Fruit fly (Drosophila melanogaster): ENCODE results near the gene Duox.

The Duox gene

DNA sequence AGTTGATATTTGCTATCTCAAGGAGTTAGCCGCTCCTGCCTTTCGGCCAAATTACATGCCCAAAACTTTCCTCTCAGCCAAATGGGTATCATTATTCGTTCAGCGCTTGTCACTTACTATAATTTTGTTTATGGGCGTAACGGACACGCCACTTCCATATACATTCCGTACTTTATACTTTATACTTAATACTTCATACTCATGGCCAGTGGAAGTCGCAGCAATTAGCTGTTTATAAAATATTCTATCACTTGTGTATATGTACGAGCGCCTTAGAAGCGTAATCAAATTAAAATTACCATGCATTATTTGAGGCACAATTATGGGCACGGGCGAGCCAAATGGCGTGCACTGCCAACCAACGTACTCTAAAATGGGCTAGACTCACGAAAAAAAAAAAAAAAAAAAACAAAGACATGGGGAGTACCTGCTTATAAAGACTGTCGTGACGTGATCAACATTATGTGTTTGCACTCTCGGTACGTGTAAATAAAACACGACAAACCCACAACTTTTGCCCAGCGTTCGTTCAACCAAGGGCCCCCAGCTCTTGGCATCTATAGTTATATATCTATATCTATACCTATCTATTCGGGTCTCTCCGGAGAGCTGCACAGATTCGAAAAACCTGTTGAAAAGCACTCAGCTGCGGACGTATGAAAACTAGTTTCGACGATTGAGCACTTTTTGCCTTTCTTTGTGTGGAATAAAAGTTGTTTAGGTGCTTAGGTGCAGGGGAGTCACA is 31.3 kb upstream of the Duox start:
- TF ChIP-seq CG8478 (optimal IDR thresholded peaks at IDR 0.05) (no peak), CTCF (optimal IDR thresholded peaks at IDR 0.05) (no peak)

DNA sequence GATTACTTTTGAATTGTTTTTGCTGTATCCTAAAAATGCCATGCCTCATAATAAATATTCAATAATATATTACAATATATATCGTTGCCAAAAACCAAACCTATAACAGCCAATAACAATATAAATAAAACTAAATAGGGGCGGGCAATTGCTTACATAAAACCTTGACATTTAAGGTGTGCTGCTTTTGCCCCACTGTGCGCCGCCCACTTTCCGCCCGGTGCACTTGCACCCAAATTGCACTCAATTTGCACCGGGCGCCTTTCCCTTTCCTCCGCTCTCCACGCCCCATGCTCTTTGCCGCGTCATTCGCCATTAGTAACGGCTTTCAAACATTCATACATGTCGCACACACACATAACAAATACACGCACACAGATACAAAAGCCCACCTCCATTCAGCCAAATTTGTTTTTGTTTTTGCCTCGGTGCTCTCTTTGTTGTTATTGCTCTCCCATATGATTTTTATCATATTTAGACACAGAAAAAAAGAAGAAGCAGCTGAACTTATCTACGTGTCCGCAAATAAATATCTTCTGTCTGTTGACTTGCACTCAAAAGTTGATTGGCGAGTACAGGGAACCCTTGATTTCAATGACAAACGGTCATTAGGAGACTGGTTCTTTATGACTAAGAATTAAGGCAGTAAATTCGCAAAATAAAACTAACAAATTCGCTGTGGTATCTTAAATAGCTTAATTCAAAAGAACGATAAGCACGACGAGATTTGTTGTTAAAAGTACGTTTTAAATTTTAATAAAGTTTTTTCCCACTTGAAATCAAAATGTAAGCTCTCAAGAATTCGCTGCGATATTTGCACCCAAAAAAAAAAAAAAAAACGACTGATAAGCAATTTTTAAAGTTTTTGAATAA is 28.1 kb upstream of the Duox start:
- no peak for TF ChIP-seq CG8478 (optimal IDR thresholded peaks at IDR 0.05)
- no peak for TF ChIP-seq CTCF (optimal IDR thresholded peaks at IDR 0.05)

DNA sequence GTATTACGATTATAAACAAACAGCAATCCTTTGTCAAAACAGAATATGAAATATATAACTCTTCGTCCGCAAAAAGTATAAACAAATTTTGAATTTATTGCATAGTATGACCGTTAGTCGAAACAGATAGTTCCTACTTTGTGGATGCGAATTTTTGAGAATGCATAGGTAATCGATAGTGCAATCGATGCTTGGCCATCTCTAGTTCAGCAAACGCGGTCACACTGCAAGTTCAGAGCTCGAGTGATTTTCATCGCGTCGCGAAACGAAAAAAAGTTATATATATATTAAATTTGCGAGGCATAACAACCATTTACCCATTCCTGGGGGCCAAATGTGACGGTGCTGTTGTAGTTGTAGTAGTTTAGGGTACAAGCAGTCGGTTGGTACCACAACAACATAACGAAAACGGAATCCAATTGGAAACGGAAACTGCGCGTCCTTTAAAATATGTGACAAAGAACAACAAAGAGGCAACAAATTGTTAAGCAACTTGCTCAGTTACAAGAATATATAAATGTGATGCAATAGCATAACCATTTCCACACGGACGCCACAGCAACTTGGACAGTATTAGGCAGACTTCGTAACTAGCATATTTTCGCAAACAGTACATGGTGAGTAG is 27.0 kb upstream of the Duox start, which contains the start of gene CG2991:
TSS of gene CG2991 (plus strand) at position 205 of the 625 bp plus-strand sequence.
- TF ChIP-seq CTCF (optimal IDR thresholded peaks at IDR 0.05) (peak; percentile 7 to 57), CG8478 (optimal IDR thresholded peaks at IDR 0.05) (no peak)

DNA sequence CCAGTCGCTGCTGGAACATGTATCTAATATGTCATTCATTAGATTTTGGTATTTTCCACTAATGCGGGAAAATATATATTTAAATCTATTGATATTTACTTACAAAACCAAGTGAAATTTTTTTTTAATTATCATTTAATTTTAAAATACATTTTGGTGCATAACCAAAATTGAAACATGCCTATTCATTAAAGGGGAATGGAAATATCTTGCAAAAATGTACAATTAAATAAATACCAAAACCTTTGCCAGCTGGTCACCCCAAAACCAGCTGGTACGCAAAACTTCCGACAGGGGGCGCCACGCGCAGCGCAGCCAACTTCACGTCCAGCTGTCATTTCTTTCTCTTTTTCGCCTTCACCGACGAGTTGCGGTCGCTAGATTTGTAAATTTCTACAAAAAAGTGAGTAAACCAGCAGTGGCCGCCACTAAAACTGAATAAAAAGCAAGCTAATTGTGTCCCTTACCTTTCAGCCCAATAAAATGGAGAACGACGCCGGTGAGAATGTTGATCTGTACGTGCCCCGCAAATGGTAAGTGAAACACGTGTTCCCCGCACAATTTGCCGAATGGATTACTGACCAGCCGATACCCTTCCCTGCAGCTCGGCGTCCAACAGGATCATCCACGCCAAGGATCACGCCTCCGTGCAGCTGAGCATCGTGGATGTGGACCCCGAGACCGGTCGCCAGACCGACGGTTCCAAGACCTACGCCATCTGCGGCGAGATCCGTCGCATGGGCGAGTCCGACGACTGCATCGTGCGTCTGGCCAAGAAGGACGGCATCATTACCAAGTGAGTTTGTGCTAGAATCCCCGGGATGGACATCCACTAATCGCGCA is 25.9 kb upstream of the Duox start, which contains the start of the genes CG3104 and RpS21:
TSS of gene CG3104 (minus strand) at position 6 of the 843 bp plus-strand sequence.
TSS of gene RpS21 (plus strand) at position 298 of the 843 bp plus-strand sequence.
- TF ChIP-seq CTCF (optimal IDR thresholded peaks at IDR 0.05): peak; percentile 92 to 95
- no peak for TF ChIP-seq CG8478 (optimal IDR thresholded peaks at IDR 0.05)

DNA sequence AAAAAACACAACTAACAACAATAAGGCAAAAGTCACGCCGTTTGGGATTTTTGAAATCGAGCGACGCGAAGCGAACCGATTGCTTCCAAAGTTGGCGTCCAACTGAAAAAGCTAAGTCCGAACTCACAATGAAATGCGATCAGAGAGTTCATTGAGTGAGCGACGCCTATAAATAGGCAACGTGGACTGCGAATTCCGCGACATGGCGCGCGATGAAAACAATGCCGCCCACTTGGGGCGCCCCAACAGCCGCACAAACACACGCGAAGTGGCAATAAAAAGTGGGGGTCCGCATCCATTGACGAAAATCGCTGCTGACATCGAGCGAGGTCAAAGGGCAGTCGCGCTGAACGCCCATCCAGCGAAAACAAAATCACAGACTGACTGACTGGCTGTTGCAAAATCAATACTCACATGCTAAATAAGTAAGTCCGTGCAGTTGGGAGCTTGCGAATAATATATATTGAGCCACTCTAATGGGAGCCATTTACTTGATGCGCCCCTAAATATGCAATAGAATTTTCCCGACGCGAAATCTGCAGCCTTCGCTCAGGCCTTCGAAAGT is 25.2 kb upstream of the Duox start:
- TF ChIP-seq CTCF (optimal IDR thresholded peaks at IDR 0.05): peak in 1 of 2 experiments; percentile 57
- TF ChIP-seq CG8478 (optimal IDR thresholded peaks at IDR 0.05): no peak

DNA sequence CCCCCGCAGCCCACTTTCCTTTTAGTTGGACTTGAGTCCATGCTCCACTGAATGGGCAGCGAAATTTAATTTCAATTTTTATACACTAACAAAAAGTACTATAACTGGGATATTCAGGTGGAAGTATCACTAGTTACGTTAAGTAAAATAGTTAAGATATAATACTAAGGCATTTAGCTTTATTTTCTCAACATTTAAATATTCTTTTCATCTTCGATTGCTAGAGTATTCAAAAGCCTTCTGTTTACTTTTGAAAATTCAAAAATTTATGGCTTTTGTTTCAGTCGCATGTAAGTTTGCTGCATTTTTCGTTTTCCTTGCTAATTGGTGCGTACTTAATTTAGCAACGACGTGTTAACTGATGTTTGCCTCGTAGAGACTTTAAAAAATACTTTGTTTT is 21.5 kb upstream of the Duox start:
- no peak for TF ChIP-seq CG8478 (optimal IDR thresholded peaks at IDR 0.05)
- no peak for TF ChIP-seq CTCF (optimal IDR thresholded peaks at IDR 0.05)

DNA sequence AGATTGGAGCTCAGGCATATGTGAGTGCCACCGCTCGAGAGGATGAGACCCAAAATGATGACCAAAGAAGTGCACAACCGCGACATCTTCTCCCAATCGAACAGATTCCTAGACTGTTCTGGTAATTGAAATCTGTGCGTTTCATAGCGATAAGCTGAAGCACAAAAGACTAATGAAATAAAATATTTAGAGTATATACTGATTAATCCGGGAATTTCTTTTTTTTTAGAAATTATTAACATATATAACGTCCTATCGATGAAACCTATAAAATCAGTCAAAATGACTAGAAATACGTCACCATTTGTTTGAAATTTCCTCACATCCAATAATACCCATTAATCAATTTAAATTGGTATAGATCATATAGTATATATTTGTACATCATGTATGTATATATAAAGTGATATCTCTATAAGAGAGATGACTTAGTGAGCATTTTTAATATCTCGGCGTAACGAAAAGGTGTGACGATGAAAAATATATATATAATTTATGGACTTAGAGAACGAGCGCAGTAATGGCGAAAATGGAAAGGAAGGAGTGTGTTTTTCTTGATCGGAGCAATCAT is 17.1 kb upstream of the Duox start, which contains the start of the genes CG3117 and CG2983:
TSS of gene CG3117 (minus strand) at position 101 of the 571 bp plus-strand sequence.
TSS of gene CG2983 (plus strand) at position 521 of the 571 bp plus-strand sequence.
- TF ChIP-seq CTCF (optimal IDR thresholded peaks at IDR 0.05) (no peak), CG8478 (optimal IDR thresholded peaks at IDR 0.05) (no peak)

DNA sequence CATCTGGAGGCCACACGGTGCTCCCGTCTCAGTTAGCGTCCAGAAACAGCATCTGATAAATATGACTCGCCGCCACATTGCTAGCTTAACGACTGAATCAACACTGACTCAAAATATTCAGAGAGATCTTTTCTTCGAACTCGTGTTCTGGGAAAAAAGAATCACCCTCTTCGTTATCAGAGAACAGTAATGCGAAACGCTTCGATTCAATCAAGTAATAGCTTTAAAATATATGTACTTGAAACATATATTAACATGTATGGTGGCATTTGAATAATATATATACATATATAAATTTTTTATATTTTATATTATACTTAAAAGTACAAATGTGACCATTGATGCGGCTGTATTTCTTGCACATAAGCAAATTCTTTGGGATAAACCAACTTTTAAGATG is 15.6 kb upstream of the Duox start, which contains the start of gene CG18557:
TSS of gene CG18557 (minus strand) at position 101 of the 400 bp plus-strand sequence.
- TF ChIP-seq CG8478 (optimal IDR thresholded peaks at IDR 0.05) (no peak), CTCF (optimal IDR thresholded peaks at IDR 0.05) (no peak)

DNA sequence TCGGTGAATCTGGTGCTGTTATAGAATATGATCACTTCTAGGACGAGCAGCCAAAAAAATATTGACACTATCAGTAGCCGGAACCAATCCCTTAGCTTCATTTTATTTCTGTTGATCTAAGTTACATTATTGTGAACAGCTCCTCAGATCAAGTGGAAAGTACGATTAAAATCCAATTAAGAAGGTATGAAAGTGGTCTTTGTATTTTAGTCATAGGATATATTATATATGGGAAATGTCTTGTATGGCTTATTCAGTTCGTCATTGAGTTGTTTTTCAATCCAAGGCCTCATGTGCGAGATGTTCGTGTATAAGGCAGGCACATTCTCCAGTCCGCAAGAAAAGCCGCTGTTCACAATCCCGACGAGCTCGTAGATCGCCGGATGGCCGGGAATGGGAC is 14.4 kb upstream of the Duox start, which contains the start of gene CG18558:
TSS of gene CG18558 (minus strand) at position 101 of the 400 bp plus-strand sequence.
- TF ChIP-seq CG8478 (optimal IDR thresholded peaks at IDR 0.05): no peak

DNA sequence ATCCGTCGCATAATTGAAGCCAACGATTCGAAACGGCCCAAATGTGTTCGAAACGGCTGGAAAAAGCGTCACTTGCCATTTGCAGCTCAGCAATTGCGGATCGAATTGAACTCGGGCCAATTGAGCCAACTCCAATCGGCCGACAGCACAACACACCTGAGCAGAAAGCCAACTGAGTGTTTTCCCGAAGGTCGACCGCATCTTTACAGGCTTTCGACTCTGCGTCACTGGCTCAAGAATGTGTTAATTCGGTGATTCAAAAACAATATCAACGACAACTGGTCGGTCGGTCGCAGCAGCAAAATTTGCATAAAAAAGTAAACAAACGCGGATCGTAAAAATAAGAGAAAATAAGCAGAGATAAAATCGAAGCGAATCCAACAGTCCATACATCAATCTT is 10.3 kb upstream of the Duox start:
- TF ChIP-seq CTCF (optimal IDR thresholded peaks at IDR 0.05) (no peak), CG8478 (optimal IDR thresholded peaks at IDR 0.05) (no peak)

DNA sequence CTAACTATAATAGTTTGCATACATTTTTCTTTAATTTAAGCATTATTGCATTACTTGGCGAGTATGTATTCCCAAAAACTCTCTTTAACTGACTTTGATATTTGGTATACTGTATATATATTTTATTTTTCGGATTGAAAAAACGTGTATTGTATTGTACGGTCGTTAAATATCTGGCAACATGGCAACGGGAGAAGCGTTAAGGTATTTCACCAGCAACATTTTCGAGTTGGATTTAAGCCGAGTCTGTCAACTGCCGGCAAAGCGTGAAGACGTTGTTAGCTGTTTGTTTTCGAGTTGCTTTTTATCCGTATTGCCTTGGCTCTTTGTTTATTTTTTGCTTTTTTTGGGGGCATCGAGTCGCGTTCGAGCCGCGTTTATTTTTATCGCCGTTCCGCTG is 9.8 kb upstream of the Duox start, which contains the start of gene CG2975:
TSS of gene CG2975 (plus strand) at position 275 of the 400 bp plus-strand sequence.
- no peak for TF ChIP-seq CG8478 (optimal IDR thresholded peaks at IDR 0.05)
- TF ChIP-seq CTCF (optimal IDR thresholded peaks at IDR 0.05): no peak

DNA sequence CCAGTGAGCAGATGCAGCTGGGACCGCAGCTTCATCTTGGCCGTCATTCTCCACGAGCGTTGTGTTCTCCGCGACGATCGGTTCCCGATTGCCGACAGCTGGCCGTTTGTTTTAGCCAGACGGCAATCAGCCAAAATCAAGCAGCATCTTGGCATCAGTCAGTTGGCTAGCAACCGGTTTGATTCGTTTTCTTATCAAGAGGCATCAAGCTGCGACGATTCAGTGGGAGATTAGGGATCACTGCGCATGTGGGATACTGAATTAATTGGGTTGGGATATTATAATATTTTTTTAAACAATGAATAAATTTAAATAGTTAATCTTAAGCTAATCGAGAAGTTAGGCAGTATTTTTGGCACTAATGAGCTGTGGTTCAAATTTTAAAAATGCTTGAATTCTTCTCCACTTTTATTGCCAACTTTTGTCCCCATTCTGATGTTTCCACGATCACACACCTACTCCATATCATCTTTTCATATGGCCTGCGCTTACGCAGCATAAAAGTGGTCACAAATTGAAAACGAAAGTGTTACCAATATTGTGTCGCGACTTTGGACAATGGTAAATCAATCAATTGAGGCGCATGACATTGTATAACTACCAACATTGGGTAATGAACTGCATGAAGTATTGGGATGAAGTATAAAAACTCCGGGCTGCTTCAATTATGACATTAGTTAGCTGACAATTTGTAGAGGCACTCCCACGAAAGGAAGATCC is 7.9 kb upstream of the Duox start, which contains the start of the genes CG3119 and Cpr23B:
TSS of gene CG3119 (minus strand) at position 92 of the 720 bp plus-strand sequence.
TSS of gene Cpr23B (plus strand) at position 670 of the 720 bp plus-strand sequence.
- TF ChIP-seq CG8478 (optimal IDR thresholded peaks at IDR 0.05) (no peak), CTCF (optimal IDR thresholded peaks at IDR 0.05) (no peak)
